Worm (Caenorhabditis elegans) whole organism, L4 larva: Measurements from ENCODE around the gene col-33.

Source experiments
- aly-2 ChIP-seq: sonication (generic microtip); optimal IDR thresholded peaks from 2 replicates; lab custom pipeline; 2018; ENCODE audit warnings: missing biosample characterization, missing genetic modification characterization
- dpl-1 ChIP-seq: fragments of 150-350 bp; optimal IDR thresholded peaks from 2 replicates; lab custom pipeline; 2014; ENCODE audit warnings: missing biosample characterization, missing genetic modification reagents, missing genetic modification characterization

DNA sequence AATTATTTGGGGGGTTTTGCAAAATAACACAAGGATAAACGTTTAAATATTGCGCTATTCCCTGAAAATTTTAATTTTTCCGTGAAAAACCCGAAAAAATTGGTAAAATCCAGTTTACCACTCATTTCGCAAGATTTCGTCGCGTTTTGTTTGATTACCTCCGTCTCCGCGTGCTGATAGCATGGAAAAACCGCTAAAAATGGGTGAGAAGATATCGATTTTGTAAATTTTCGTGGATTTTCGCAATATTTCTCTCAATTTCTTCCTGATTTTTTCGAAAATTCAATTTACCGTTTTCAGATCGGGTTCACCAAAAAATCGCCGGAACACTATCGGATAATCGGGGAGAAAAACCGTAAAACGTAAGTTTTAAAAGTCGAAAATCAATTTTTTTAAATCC, 15.3 kb upstream of the col-33 start, which contains the start of gene ama-1:
- TF ChIP-seq dpl-1 (GFP tag; lab: Kevin White, UChicago) (no peak), aly-2 (no peak)
